1 fruit fly cellular context compared by ENCODE assay signal in genomic region chr3R:17803025-17803424, dm6.
A peak's percentile ranks its signal among the peaks of the same experiment; 100 is the strongest.
TF ChIP-seq lines count a peak whose summit lies in the region.

Gene CG17806 (minus strand): TSS chr3R:17803260.

TF ChIP-seq in whole organism, embryonic, 481 proteins besides CTCF, POLR2A, EP300 and RAD21 (continued from another document):
- peak; percentile 10 for TF ChIP-seq Meics (GFP tag; optimal IDR thresholded peaks at IDR 0.05; lab: Kevin White, UChicago)
- TF ChIP-seq CG12236 (GFP tag; optimal IDR thresholded peaks at IDR 0.05; lab: Kevin White, UChicago) = no peak
- TF ChIP-seq row (GFP tag; IDR thresholded peaks at IDR 0.05; lab: Robert Waterston, UW) = peak; percentile 62
- TF ChIP-seq CG13296 (GFP tag; optimal IDR thresholded peaks at IDR 0.05; lab: Kevin White, UChicago) = peak; percentile 5
- TF ChIP-seq trem (tag; optimal IDR thresholded peaks at IDR 0.05; lab: Kevin White, UChicago) = peak; percentile 9
- no peak for TF ChIP-seq H2.0 (GFP tag; IDR thresholded peaks at IDR 0.05; lab: Robert Waterston, UW)
- TF ChIP-seq MESR4 (GFP tag; optimal IDR thresholded peaks at IDR 0.05; lab: Kevin White, UChicago) = peak; percentile 14
- TF ChIP-seq CG7271 (tag; optimal IDR thresholded peaks at IDR 0.05; lab: Kevin White, UChicago) = no peak
- TF ChIP-seq CG2129 (GFP tag; IDR thresholded peaks at IDR 0.05; lab: Robert Waterston, UW; ENCODE audit: partially characterized antibody) = no peak
- no peak for TF ChIP-seq CG16813 (GFP tag; IDR thresholded peaks at IDR 0.05; lab: Robert Waterston, UW; ENCODE audit: partially characterized antibody)
- peak; percentile 7 for TF ChIP-seq CG10543 (GFP tag; optimal IDR thresholded peaks at IDR 0.05; lab: Kevin White, UChicago)
- TF ChIP-seq CG10147 (GFP tag; optimal IDR thresholded peaks at IDR 0.05; lab: Kevin White, UChicago) = peak; percentile 7
- peak; percentile 48 for TF ChIP-seq E2f2 (GFP tag; IDR thresholded peaks at IDR 0.05; lab: Robert Waterston, UW)
- peak; percentile 2 for TF ChIP-seq CG10267 (tag; optimal IDR thresholded peaks at IDR 0.05; lab: Kevin White, UChicago)
- peak; percentile 15 for TF ChIP-seq CG17385 (GFP tag; optimal IDR thresholded peaks at IDR 0.05; lab: Kevin White, UChicago)
- peak in 1 of 2 experiments; percentile 29 for TF ChIP-seq crp (GFP tag; optimal IDR thresholded peaks at IDR 0.05; lab: Kevin White, UChicago)
- peak; percentile 29 for TF ChIP-seq gem (tag; optimal IDR thresholded peaks at IDR 0.05; lab: Kevin White, UChicago)
